Fruit fly (Drosophila melanogaster) whole organism, pupa: ENCODE results near the gene GATAd.
A peak's percentile ranks its signal among the peaks of the same experiment; 100 is the strongest.

Source experiments
- CG10348 ChIP-seq: fragments of 200-800 bp; sonication (Bioruptor generic); IDR thresholded peaks from 2 replicates; pipeline ENCODE4 v1.3.6; 2022; ENCODE audit warnings: missing biosample characterization, missing genetic modification characterization
- CG12605 ChIP-seq: fragments of 200-800 bp; sonication (Bioruptor generic); IDR thresholded peaks from 2 replicates; pipeline ENCODE4 v1.3.6; 2022; ENCODE audit warnings: missing biosample characterization, missing genetic modification characterization
- CG13204 ChIP-seq: fragments of 200-800 bp; sonication (Bioruptor generic); optimal IDR thresholded peaks from 2 replicates; lab custom pipeline; 2018; ENCODE audit warnings: missing biosample characterization, mild to moderate bottlenecking, missing genetic modification characterization, moderate library complexity
- CG14655 ChIP-seq: fragments of 200-800 bp; sonication (Bioruptor generic); optimal IDR thresholded peaks from 3 replicates; lab custom pipeline; 2017; ENCODE audit warnings: mild to moderate bottlenecking, missing biosample characterization, missing genetic modification reagents, missing genetic modification characterization
- CG15710 ChIP-seq: fragments of 200-800 bp; sonication (Bioruptor generic); optimal IDR thresholded peaks from 2 replicates; lab custom pipeline; 2018; ENCODE audit warnings: missing biosample characterization, mild to moderate bottlenecking, missing genetic modification characterization, moderate library complexity
- CG17806 ChIP-seq: fragments of 200-800 bp; sonication (Bioruptor generic); optimal IDR thresholded peaks from 2 replicates; lab custom pipeline; 2018; ENCODE audit warnings: missing biosample characterization, mild to moderate bottlenecking, missing genetic modification characterization, moderate library complexity
- CG32121 ChIP-seq: fragments of 200-800 bp; sonication (Bioruptor generic); IDR thresholded peaks from 2 replicates; pipeline ENCODE4 v1.3.6; 2022; ENCODE audit warnings: missing biosample characterization, missing genetic modification characterization
- CG34367 ChIP-seq: fragments of 200-800 bp; sonication (Bioruptor generic); optimal IDR thresholded peaks from 2 replicates; lab custom pipeline; 2018; ENCODE audit warnings: missing biosample characterization, mild to moderate bottlenecking, missing genetic modification characterization
- CG4496 ChIP-seq: fragments of 200-800 bp; sonication (Bioruptor generic); IDR thresholded peaks from 3 replicates; pipeline ENCODE4 v1.3.6; 2022; ENCODE audit warnings: missing biosample characterization, missing genetic modification characterization
- CG8159 ChIP-seq: fragments of 200-800 bp; sonication (Bioruptor generic); optimal IDR thresholded peaks from 3 replicates; lab custom pipeline; 2018; ENCODE audit warnings: missing biosample characterization, mild to moderate bottlenecking, missing genetic modification characterization, moderate library complexity
- CG8301 ChIP-seq: fragments of 200-800 bp; sonication (Bioruptor generic); optimal IDR thresholded peaks from 2 replicates; lab custom pipeline; 2018; ENCODE audit warnings: missing biosample characterization, mild to moderate bottlenecking, missing genetic modification characterization
- CG9948 ChIP-seq: fragments of 200-800 bp; sonication (Bioruptor generic); optimal IDR thresholded peaks from 2 replicates; lab custom pipeline; 2018; ENCODE audit warnings: missing biosample characterization, mild to moderate bottlenecking, missing genetic modification characterization, moderate library complexity
- D1 ChIP-seq: fragments of 200-800 bp; sonication (Bioruptor generic); optimal IDR thresholded peaks from 2 replicates; lab custom pipeline; 2018; ENCODE audit warnings: missing biosample characterization, mild to moderate bottlenecking, missing genetic modification characterization, moderate library complexity
- EcR ChIP-seq: fragments of 200-800 bp; sonication (Bioruptor generic); optimal IDR thresholded peaks from 3 replicates; lab custom pipeline; 2019; ENCODE audit warnings: missing biosample characterization, missing genetic modification characterization, mild to moderate bottlenecking, moderate library complexity, missing genetic modification reagents
- Ets98B ChIP-seq: fragments of 200-800 bp; sonication (Bioruptor generic); IDR thresholded peaks from 2 replicates; pipeline ENCODE4 v1.3.6; 2022; ENCODE audit warnings: missing biosample characterization, missing genetic modification characterization
- Pif1A ChIP-seq: fragments of 200-800 bp; sonication (Bioruptor generic); optimal IDR thresholded peaks from 3 replicates; lab custom pipeline; 2016; ENCODE audit warnings: missing biosample characterization, missing genetic modification characterization
- Pif1B ChIP-seq: fragments of 200-800 bp; sonication (Bioruptor generic); optimal IDR thresholded peaks from 3 replicates; lab custom pipeline; 2016; ENCODE audit warnings: missing biosample characterization, missing genetic modification characterization
- Snoo ChIP-seq: fragments of 200-800 bp; sonication (Bioruptor generic); optimal IDR thresholded peaks from 3 replicates; lab custom pipeline; 2017; ENCODE audit warnings: missing biosample characterization, mild to moderate bottlenecking, missing genetic modification characterization, inconsistent platforms
- fd96Ca ChIP-seq: fragments of 200-800 bp; sonication (Bioruptor generic); IDR thresholded peaks from 3 replicates; pipeline ENCODE4 v1.3.6; 2022; ENCODE audit warnings: missing biosample characterization, missing genetic modification characterization
- gl ChIP-seq: fragments of 200-800 bp; sonication (Bioruptor generic); optimal IDR thresholded peaks from 2 replicates; lab custom pipeline; 2018; ENCODE audit warnings: missing biosample characterization, mild to moderate bottlenecking, missing genetic modification characterization
- rn ChIP-seq: fragments of 200-800 bp; sonication (Bioruptor generic); IDR thresholded peaks from 2 replicates; pipeline ENCODE4 v1.3.6; 2022; ENCODE audit warnings: missing biosample characterization, missing genetic modification characterization

The GATAd gene

DNA sequence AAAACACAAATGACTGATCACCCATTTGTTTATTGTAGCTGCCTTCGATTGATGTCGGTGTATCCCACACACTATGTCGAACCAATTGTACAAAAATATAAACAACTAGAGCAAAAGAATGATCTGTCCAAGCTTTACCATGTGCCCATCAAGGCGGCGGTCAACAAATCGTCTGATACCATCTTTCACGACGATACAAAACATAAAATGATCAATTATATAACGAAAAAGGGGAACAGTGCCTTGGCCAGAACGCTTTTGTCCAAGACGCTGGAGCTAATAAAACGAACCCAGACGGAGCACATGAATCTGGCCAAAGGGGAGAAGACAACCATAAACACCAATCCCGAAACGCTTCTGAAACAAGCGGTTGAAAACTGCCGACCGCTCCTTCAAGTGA, 53.3 kb downstream of the GATAd start:
- TF ChIP-seq rn (GFP tag; lab: Robert Waterston, UW), result no peak
- no peak for TF ChIP-seq CG32121 (GFP tag; lab: Robert Waterston, UW)
- no peak for TF ChIP-seq CG12605 (GFP tag; lab: Robert Waterston, UW)
- no peak for TF ChIP-seq Pif1B (GFP tag; lab: Kevin White, UChicago)
- no peak for TF ChIP-seq EcR
- no peak for TF ChIP-seq CG8159 (tag; lab: Kevin White, UChicago)
- no peak for TF ChIP-seq CG13204 (GFP tag; lab: Kevin White, UChicago)
- no peak for TF ChIP-seq Pif1A (GFP tag; lab: Kevin White, UChicago)
- TF ChIP-seq fd96Ca, result no peak
- TF ChIP-seq CG17806, result no peak
- no peak for TF ChIP-seq D1
- TF ChIP-seq gl (tag; lab: Kevin White, UChicago), result no peak
- TF ChIP-seq CG9948 (tag; lab: Kevin White, UChicago), result no peak
- TF ChIP-seq CG15710, result no peak
- TF ChIP-seq, all 21 proteins: peak for 0

DNA sequence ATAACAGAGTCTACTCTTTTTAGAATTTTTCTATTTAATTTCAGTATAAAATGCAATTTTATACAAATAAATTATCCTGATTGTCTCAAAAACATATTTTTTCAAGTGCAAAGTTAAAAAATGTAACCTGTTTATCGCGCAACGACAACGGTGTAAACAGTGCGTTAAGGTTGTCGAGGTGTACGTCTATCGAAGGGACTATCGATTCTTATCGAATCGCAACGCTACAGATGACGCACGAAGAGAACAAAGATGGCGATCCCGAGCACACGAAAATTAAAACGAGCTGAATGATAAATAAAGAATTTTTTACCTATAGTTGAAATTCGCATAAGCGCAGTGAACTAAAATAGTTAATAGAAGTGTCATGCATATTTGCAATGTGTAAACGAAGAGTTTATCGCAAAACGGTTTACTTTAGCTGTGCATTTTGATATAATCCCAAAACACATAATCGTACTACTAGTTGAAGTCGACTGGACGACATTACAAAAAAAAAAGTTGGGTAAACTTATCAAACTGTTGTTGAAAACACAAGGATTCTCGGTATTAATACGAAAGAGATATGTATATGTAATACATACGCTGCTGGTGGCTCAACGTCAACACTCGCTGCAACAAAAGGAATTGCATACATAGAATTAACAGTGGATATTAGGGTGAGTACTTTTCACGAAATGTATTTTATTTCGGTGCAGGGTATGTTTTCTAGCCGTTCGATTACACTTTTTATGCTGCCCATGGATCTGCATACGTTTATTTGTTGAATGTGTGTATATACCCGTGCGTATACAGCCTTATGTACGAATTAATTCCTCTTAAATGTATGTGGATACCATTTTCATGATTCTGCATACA, 54.6 kb downstream of the GATAd start, which contains the start of gene da:
Gene da, plus strand, starts transcription at position 237 of the 858 bp plus-strand sequence.
- no peak for TF ChIP-seq fd96Ca
- peak; percentile 67 for TF ChIP-seq Ets98B (GFP tag; lab: Robert Waterston, UW)
- peak; percentile 17 for TF ChIP-seq CG34367 (tag; lab: Kevin White, UChicago)
- TF ChIP-seq CG8301, result peak; percentile 16
- peak; percentile 41 for TF ChIP-seq Snoo
- peak; percentile 61; the same call in 1 of the 2 replicates for TF ChIP-seq CG32121 (GFP tag; lab: Robert Waterston, UW)
- TF ChIP-seq CG14655 (GFP tag; lab: Kevin White, UChicago), result no peak
- TF ChIP-seq CG15710, result peak; percentile 39
- no peak for TF ChIP-seq CG13204 (GFP tag; lab: Kevin White, UChicago)
- no peak for TF ChIP-seq CG10348 (GFP tag; lab: Robert Waterston, UW)
- TF ChIP-seq rn (GFP tag; lab: Robert Waterston, UW), result no peak
- no peak for TF ChIP-seq gl (tag; lab: Kevin White, UChicago)
- TF ChIP-seq CG4496 (GFP tag; lab: Robert Waterston, UW), result peak; percentile 65; the same call in 2 of the 3 replicates
- TF ChIP-seq CG8159 (tag; lab: Kevin White, UChicago), result peak; percentile 31
- TF ChIP-seq CG17806, result peak; percentile 31
- peak; percentile 45 for TF ChIP-seq Pif1A (GFP tag; lab: Kevin White, UChicago)
- TF ChIP-seq CG9948 (tag; lab: Kevin White, UChicago), result peak; percentile 32
- TF ChIP-seq EcR, result no peak
- peak; percentile 28 for TF ChIP-seq CG12605 (GFP tag; lab: Robert Waterston, UW)
- TF ChIP-seq D1, result peak; percentile 72
- no peak for TF ChIP-seq Pif1B (GFP tag; lab: Kevin White, UChicago)
